Fruit fly (Drosophila melanogaster) whole organism, pupa: ENCODE measurements around the gene CG10710.

Source experiments
- CG10348 ChIP-seq: fragments of 200-800 bp; sonication (Bioruptor generic); IDR thresholded peaks from 2 replicates; pipeline ENCODE4 v1.3.6; 2022; ENCODE audit warnings: missing biosample characterization, missing genetic modification characterization
- CG12605 ChIP-seq: fragments of 200-800 bp; sonication (Bioruptor generic); IDR thresholded peaks from 2 replicates; pipeline ENCODE4 v1.3.6; 2022; ENCODE audit warnings: missing biosample characterization, missing genetic modification characterization
- CG13204 ChIP-seq: fragments of 200-800 bp; sonication (Bioruptor generic); optimal IDR thresholded peaks from 2 replicates; lab custom pipeline; 2018; ENCODE audit warnings: missing biosample characterization, mild to moderate bottlenecking, missing genetic modification characterization, moderate library complexity
- CG14655 ChIP-seq: fragments of 200-800 bp; sonication (Bioruptor generic); optimal IDR thresholded peaks from 3 replicates; lab custom pipeline; 2017; ENCODE audit warnings: mild to moderate bottlenecking, missing biosample characterization, missing genetic modification reagents, missing genetic modification characterization
- CG15710 ChIP-seq: fragments of 200-800 bp; sonication (Bioruptor generic); optimal IDR thresholded peaks from 2 replicates; lab custom pipeline; 2018; ENCODE audit warnings: missing biosample characterization, mild to moderate bottlenecking, missing genetic modification characterization, moderate library complexity
- CG17806 ChIP-seq: fragments of 200-800 bp; sonication (Bioruptor generic); optimal IDR thresholded peaks from 2 replicates; lab custom pipeline; 2018; ENCODE audit warnings: missing biosample characterization, mild to moderate bottlenecking, missing genetic modification characterization, moderate library complexity
- CG32121 ChIP-seq: fragments of 200-800 bp; sonication (Bioruptor generic); IDR thresholded peaks from 2 replicates; pipeline ENCODE4 v1.3.6; 2022; ENCODE audit warnings: missing biosample characterization, missing genetic modification characterization
- CG34367 ChIP-seq: fragments of 200-800 bp; sonication (Bioruptor generic); optimal IDR thresholded peaks from 2 replicates; lab custom pipeline; 2018; ENCODE audit warnings: missing biosample characterization, mild to moderate bottlenecking, missing genetic modification characterization
- CG4496 ChIP-seq: fragments of 200-800 bp; sonication (Bioruptor generic); IDR thresholded peaks from 3 replicates; pipeline ENCODE4 v1.3.6; 2022; ENCODE audit warnings: missing biosample characterization, missing genetic modification characterization
- CG8159 ChIP-seq: fragments of 200-800 bp; sonication (Bioruptor generic); optimal IDR thresholded peaks from 3 replicates; lab custom pipeline; 2018; ENCODE audit warnings: missing biosample characterization, mild to moderate bottlenecking, missing genetic modification characterization, moderate library complexity
- CG8301 ChIP-seq: fragments of 200-800 bp; sonication (Bioruptor generic); optimal IDR thresholded peaks from 2 replicates; lab custom pipeline; 2018; ENCODE audit warnings: missing biosample characterization, mild to moderate bottlenecking, missing genetic modification characterization
- CG9948 ChIP-seq: fragments of 200-800 bp; sonication (Bioruptor generic); optimal IDR thresholded peaks from 2 replicates; lab custom pipeline; 2018; ENCODE audit warnings: missing biosample characterization, mild to moderate bottlenecking, missing genetic modification characterization, moderate library complexity
- D1 ChIP-seq: fragments of 200-800 bp; sonication (Bioruptor generic); optimal IDR thresholded peaks from 2 replicates; lab custom pipeline; 2018; ENCODE audit warnings: missing biosample characterization, mild to moderate bottlenecking, missing genetic modification characterization, moderate library complexity
- EcR ChIP-seq: fragments of 200-800 bp; sonication (Bioruptor generic); optimal IDR thresholded peaks from 3 replicates; lab custom pipeline; 2019; ENCODE audit warnings: missing biosample characterization, missing genetic modification characterization, mild to moderate bottlenecking, moderate library complexity, missing genetic modification reagents
- Ets98B ChIP-seq: fragments of 200-800 bp; sonication (Bioruptor generic); IDR thresholded peaks from 2 replicates; pipeline ENCODE4 v1.3.6; 2022; ENCODE audit warnings: missing biosample characterization, missing genetic modification characterization
- Pif1A ChIP-seq: fragments of 200-800 bp; sonication (Bioruptor generic); optimal IDR thresholded peaks from 3 replicates; lab custom pipeline; 2016; ENCODE audit warnings: missing biosample characterization, missing genetic modification characterization
- Pif1B ChIP-seq: fragments of 200-800 bp; sonication (Bioruptor generic); optimal IDR thresholded peaks from 3 replicates; lab custom pipeline; 2016; ENCODE audit warnings: missing biosample characterization, missing genetic modification characterization
- Snoo ChIP-seq: fragments of 200-800 bp; sonication (Bioruptor generic); optimal IDR thresholded peaks from 3 replicates; lab custom pipeline; 2017; ENCODE audit warnings: missing biosample characterization, mild to moderate bottlenecking, missing genetic modification characterization, inconsistent platforms
- fd96Ca ChIP-seq: fragments of 200-800 bp; sonication (Bioruptor generic); IDR thresholded peaks from 3 replicates; pipeline ENCODE4 v1.3.6; 2022; ENCODE audit warnings: missing biosample characterization, missing genetic modification characterization
- gl ChIP-seq: fragments of 200-800 bp; sonication (Bioruptor generic); optimal IDR thresholded peaks from 2 replicates; lab custom pipeline; 2018; ENCODE audit warnings: missing biosample characterization, mild to moderate bottlenecking, missing genetic modification characterization
- rn ChIP-seq: fragments of 200-800 bp; sonication (Bioruptor generic); IDR thresholded peaks from 2 replicates; pipeline ENCODE4 v1.3.6; 2022; ENCODE audit warnings: missing biosample characterization, missing genetic modification characterization

The CG10710 gene

DNA sequence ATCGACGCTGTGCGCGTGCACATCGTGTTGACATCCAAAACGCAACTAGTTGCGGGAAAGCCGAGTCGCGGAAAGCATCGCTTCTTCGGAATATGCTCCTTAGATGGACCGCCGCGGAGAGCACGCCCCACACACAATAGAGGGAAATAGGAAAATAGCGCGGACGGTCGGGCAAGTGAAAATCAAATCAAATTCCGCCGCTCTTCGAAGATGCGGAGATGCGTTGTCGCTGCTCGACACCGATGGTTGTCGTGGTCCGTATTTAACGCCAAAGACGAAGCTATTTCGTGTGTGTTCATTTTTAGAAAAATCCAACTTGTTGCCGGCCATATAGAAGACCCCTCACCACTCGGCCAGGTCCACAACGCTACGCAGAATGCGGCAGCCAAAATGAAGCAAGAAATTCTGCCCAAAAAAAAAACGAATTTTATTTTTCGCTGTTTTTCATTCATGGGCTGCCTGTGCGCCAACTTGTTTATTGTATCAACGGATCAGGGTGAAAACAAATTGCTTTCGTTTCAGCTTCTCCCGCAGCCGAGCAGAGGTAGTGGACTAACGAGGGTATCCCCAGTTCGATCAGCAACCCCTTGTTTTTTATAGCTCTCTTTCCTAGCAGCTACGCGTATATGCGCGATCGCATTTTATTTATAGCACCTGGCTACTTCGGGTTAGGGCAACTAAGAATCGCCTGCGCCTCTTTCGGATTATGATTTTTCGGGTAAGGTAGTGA lies at the start of gene CG10710:
CG10710 (minus strand) TSS at position 51 of the 730 bp plus-strand sequence.
- TF ChIP-seq CG32121 (GFP tag; lab: Robert Waterston, UW) (peak; percentile 57; the same call in 1 of the 2 replicates), fd96Ca (GFP tag; lab: Robert Waterston, UW) (0 out of 3 replicates have a peak, but pooled peaks have one; percentile 34), CG34367 (no peak), CG13204 (no peak), Pif1A (GFP tag; lab: Kevin White, UChicago) (no peak), Ets98B (no peak), rn (no peak), CG9948 (tag; lab: Kevin White, UChicago) (no peak), CG12605 (GFP tag; lab: Robert Waterston, UW) (no peak), gl (no peak), CG14655 (GFP tag; lab: Kevin White, UChicago) (no peak), CG15710 (tag; lab: Kevin White, UChicago) (no peak), CG17806 (tag; lab: Kevin White, UChicago) (no peak), CG8301 (tag; lab: Kevin White, UChicago) (no peak), EcR (GFP tag; lab: Kevin White, UChicago) (no peak), CG10348 (no peak), Snoo (tag; lab: Kevin White, UChicago) (no peak)

DNA sequence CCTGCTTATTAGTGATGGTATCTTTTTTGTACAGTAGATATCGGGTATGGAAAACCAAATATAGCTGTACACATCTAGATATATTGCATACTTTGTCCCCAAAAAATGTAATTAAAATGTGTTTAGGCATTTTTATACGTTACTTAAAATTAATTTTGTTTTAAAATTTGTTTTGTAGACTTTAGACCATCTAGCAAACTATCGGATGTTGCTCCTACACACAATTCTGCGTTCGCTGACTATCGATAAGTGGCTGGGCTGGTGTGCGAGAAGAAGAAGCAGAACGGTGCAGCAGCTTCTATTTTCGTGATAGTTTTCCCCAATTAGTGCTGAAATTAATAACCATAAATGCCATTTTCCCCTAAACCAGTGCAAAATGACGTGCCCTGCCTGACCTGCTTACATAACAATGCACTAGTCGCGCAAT lies 6.3 kb downstream of the CG10710 start, which contains the start of the genes Vps36 and Liprin-beta:
Vps36 (minus strand) TSS at position 1 of the 427 bp plus-strand sequence.
Liprin-beta (plus strand) TSS at position 143 of the 427 bp plus-strand sequence.
- TF ChIP-seq gl (no peak), Ets98B (peak; percentile 67), CG17806 (tag; lab: Kevin White, UChicago) (peak; percentile 75), CG14655 (GFP tag; lab: Kevin White, UChicago) (no peak), Pif1B (GFP tag; lab: Kevin White, UChicago) (no peak), CG9948 (tag; lab: Kevin White, UChicago) (peak; percentile 69), CG13204 (no peak), EcR (GFP tag; lab: Kevin White, UChicago) (no peak), rn (peak; percentile 62), fd96Ca (GFP tag; lab: Robert Waterston, UW) (peak; percentile 76), CG34367 (no peak), CG10348 (peak; percentile 66; the same call in 1 of the 2 replicates), D1 (no peak), Pif1A (GFP tag; lab: Kevin White, UChicago) (no peak), CG32121 (GFP tag; lab: Robert Waterston, UW) (peak; percentile 80), CG4496 (GFP tag; lab: Robert Waterston, UW) (peak; percentile 85), Snoo (tag; lab: Kevin White, UChicago) (no peak), CG15710 (tag; lab: Kevin White, UChicago) (peak; percentile 80), CG8301 (tag; lab: Kevin White, UChicago) (no peak), CG8159 (tag; lab: Kevin White, UChicago) (no peak), CG12605 (GFP tag; lab: Robert Waterston, UW) (no peak)

DNA sequence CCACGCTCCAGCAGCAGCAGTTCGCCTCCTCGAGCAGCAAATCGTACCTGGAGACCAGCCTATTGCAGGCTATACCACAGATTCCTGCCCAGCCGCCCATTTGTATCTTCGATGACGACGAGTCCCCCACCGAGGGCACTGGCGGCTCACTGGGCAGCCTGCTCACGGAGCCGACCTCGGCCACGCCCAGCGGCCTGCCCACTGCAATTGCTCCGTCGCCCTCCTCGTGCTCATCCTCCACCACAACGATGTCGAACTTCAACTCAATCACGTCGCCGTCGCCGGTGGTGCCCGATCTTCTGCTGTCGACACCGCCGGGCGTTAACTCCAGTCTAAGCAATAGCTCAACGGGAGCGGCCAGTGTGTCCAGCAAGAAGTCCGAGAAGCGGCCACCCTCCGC lies 15.8 kb downstream of the CG10710 start:
- no peak for TF ChIP-seq CG4496 (GFP tag; lab: Robert Waterston, UW)
- TF ChIP-seq gl = no peak
- no peak for TF ChIP-seq Pif1A (GFP tag; lab: Kevin White, UChicago)
- no peak for TF ChIP-seq CG9948 (tag; lab: Kevin White, UChicago)
- TF ChIP-seq CG8159 (tag; lab: Kevin White, UChicago) = no peak
- no peak for TF ChIP-seq CG14655 (GFP tag; lab: Kevin White, UChicago)
- no peak for TF ChIP-seq CG12605 (GFP tag; lab: Robert Waterston, UW)
- TF ChIP-seq Pif1B (GFP tag; lab: Kevin White, UChicago) = no peak

DNA sequence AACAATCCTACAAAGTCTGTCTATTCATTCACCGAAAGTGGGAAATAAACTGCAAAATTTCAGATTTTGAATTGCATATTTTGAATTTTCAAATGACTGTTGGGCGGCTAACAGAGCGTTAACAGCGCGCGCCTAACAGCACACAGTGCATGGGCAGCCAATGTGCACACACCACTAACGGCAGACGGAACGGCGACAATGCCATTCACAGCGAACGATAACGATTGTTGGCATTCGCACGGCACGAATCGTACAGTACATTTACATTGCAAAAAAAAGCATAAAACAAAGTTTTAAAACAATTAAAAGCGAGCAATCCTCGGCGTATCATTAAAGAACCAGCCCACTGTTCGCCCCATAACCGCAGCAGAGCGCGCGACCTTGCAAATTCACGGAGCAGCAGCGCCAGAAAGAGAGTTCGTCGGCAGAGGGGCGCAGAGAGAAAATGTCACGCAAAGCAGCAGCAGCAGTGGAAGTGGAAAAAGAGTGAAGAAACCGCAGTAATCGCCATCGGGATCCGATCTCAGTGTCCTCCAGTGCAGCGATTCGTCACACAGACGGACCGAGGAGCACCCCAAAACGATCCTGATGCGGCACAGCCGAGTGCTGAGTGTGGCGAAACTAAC lies 16.8 kb downstream of the CG10710 start, which contains the start of gene Spt20:
Spt20 (plus strand) TSS at position 224 of the 626 bp plus-strand sequence.
- TF ChIP-seq CG12605 (GFP tag; lab: Robert Waterston, UW) (no peak), rn (no peak), CG9948 (tag; lab: Kevin White, UChicago) (no peak), gl (no peak), CG32121 (GFP tag; lab: Robert Waterston, UW) (no peak), EcR (GFP tag; lab: Kevin White, UChicago) (no peak), D1 (no peak), CG13204 (no peak), CG10348 (no peak), Pif1A (GFP tag; lab: Kevin White, UChicago) (no peak), CG4496 (GFP tag; lab: Robert Waterston, UW) (no peak), CG8301 (tag; lab: Kevin White, UChicago) (no peak), Ets98B (no peak), CG8159 (tag; lab: Kevin White, UChicago) (no peak), CG34367 (no peak), CG15710 (tag; lab: Kevin White, UChicago) (no peak), CG17806 (tag; lab: Kevin White, UChicago) (no peak), CG14655 (GFP tag; lab: Kevin White, UChicago) (no peak)
